Worm (Caenorhabditis elegans) whole organism, L3 larva: ENCODE results near the gene pdk-1.

Experiments
- ama-1 ChIP-seq: fragments of 150-350 bp; optimal IDR thresholded peaks from 2 replicates; lab custom pipeline; 2018
- daf-12 ChIP-seq: fragments of 150-350 bp; optimal IDR thresholded peaks from 2 replicates; lab custom pipeline; 2014; ENCODE audit warnings: missing biosample characterization, missing genetic modification reagents, missing genetic modification characterization
- elt-2 ChIP-seq: sonication (generic microtip); optimal IDR thresholded peaks from 2 replicates; lab custom pipeline; 2016; ENCODE audit warnings: missing genetic modification reagents, mild to moderate bottlenecking, missing genetic modification characterization, missing compliant biosample characterization
- fkh-2 ChIP-seq: fragments of 150-350 bp; optimal IDR thresholded peaks from 2 replicates; lab custom pipeline; 2014; ENCODE audit warnings: missing biosample characterization, missing genetic modification reagents, missing genetic modification characterization
- nhr-12 ChIP-seq: fragments of 150-350 bp; optimal IDR thresholded peaks from 2 replicates; lab custom pipeline; 2014; ENCODE audit warnings: missing biosample characterization, missing genetic modification characterization
- nhr-43 ChIP-seq: sonication (generic microtip); optimal IDR thresholded peaks from 2 replicates; lab custom pipeline; 2016; ENCODE audit warnings: mild to moderate bottlenecking, missing genetic modification characterization, missing compliant biosample characterization; ENCODE audit not compliant: poor library complexity, severe bottlenecking
- nhr-76 ChIP-seq: fragments of 150-350 bp; sonication (generic microtip); optimal IDR thresholded peaks from 5 replicates; lab custom pipeline; 2014; ENCODE audit warnings: missing biosample characterization, missing genetic modification characterization
- pha-4 ChIP-seq: fragments of 150-350 bp; optimal IDR thresholded peaks from 2 replicates; lab custom pipeline; 2014; ENCODE audit warnings: missing biosample characterization, missing genetic modification reagents, missing genetic modification characterization
- pqm-1 ChIP-seq: fragments of 150-350 bp; optimal IDR thresholded peaks from 2 replicates; lab custom pipeline; 2017; ENCODE audit warnings: missing biosample characterization, missing genetic modification characterization, inconsistent platforms
- ztf-11 ChIP-seq: fragments of 150-350 bp; optimal IDR thresholded peaks from 2 replicates; lab custom pipeline; 2014; ENCODE audit warnings: missing biosample characterization, missing genetic modification characterization

Gene pdk-1

ce11 chrX:1371688-1372087, 50.5 kb downstream of the pdk-1 start, which contains the start of gene fbxa-190:
fbxa-190 (plus strand) TSS chrX:1372012.
- TF ChIP-seq ama-1 (no peak), elt-2 (peak; percentile 67), pqm-1 (peak; percentile 77), pha-4 (peak; percentile 41), nhr-12 (no peak)

ce11 chrX:1372464-1372863, 51.3 kb downstream of the pdk-1 start:
- TF ChIP-seq daf-12 (tag; lab: Kevin White, UChicago) = no peak
- TF ChIP-seq fkh-2 = no peak
- TF ChIP-seq nhr-43 (tag; lab: Kevin White, UChicago) = no peak
- TF ChIP-seq ztf-11 (tag; lab: Kevin White, UChicago) = no peak
- no peak for TF ChIP-seq nhr-76 (tag; lab: Kevin White, UChicago)
